Worm (Caenorhabditis elegans) whole organism, L4/young adult: Measurements from ENCODE around the gene msp-76.

Experiments used
- dao-5 ChIP-seq: sonication (generic microtip); optimal IDR thresholded peaks from 2 replicates; lab custom pipeline; 2016; ENCODE audit warnings: missing genotype, missing genetic modification characterization, moderate library complexity, missing compliant biosample characterization
- him-1 ChIP-seq: sonication (generic microtip); optimal IDR thresholded peaks from 2 replicates; lab custom pipeline; 2016; ENCODE audit warnings: missing genotype, missing genetic modification reagents, missing genetic modification characterization, missing compliant biosample characterization

- TF ChIP-seq him-1 (tag; lab: Kevin White, UChicago) (no peak), dao-5 (tag; lab: Kevin White, UChicago) (no peak)
These were observed 6.3 kb upstream of the msp-76 start, which contains the start of gene ins-7 for ce11 chrIV:9682514-9682913.
